Worm (Caenorhabditis elegans) whole organism, midembryonic: Measurements from ENCODE around the gene srlf-5.

Experiments used
- T22C8.4 ChIP-seq: fragments of 200-800 bp; sonication (Bioruptor generic); IDR thresholded peaks from 2 replicates; pipeline ENCODE4 v1.3.6; 2022; ENCODE audit warnings: missing genetic modification characterization, missing compliant biosample characterization
- cog-1 ChIP-seq: sonication (generic microtip); optimal IDR thresholded peaks from 2 replicates; lab custom pipeline; 2016; ENCODE audit warnings: missing genetic modification characterization, missing compliant biosample characterization
- flt-1 ChIP-seq: fragments of 200-800 bp; sonication (Bioruptor generic); IDR thresholded peaks from 2 replicates; pipeline ENCODE4 v1.3.6; 2022; ENCODE audit warnings: missing genetic modification characterization, missing compliant biosample characterization
- klf-2 ChIP-seq: fragments of 200-800 bp; sonication (Bioruptor generic); conservative IDR thresholded peaks from 2 replicates; pipeline ENCODE4 v1.3.6; 2022; ENCODE audit warnings: missing genetic modification reagents, missing genetic modification characterization, missing compliant biosample characterization
- med-1 ChIP-seq: sonication (generic microtip); optimal IDR thresholded peaks from 2 replicates; lab custom pipeline; 2017; ENCODE audit warnings: missing genetic modification characterization, mild to moderate bottlenecking, missing compliant biosample characterization, antibody characterized with exemption, missing genetic modification reagents; ENCODE audit not compliant: insufficient read depth
- ref-1 ChIP-seq: fragments of 200-800 bp; sonication (Bioruptor generic); conservative IDR thresholded peaks from 2 replicates; pipeline ENCODE4 v1.3.6; 2022; ENCODE audit warnings: missing genetic modification reagents, missing genetic modification characterization, missing compliant biosample characterization
- tab-1 ChIP-seq: fragments of 200-800 bp; sonication (Bioruptor generic); IDR thresholded peaks from 2 replicates; pipeline ENCODE4 v1.3.6; 2022; ENCODE audit warnings: missing genetic modification characterization, missing compliant biosample characterization
- ztf-23 ChIP-seq: fragments of 200-800 bp; sonication (Bioruptor generic); IDR thresholded peaks from 2 replicates; pipeline ENCODE4 v1.3.6; 2022; ENCODE audit warnings: missing genetic modification reagents, missing genetic modification characterization, missing compliant biosample characterization
- ztf-29 ChIP-seq: fragments of 200-800 bp; sonication (Bioruptor generic); IDR thresholded peaks from 2 replicates; pipeline ENCODE4 v1.3.6; 2022; ENCODE audit warnings: missing genetic modification reagents, missing genetic modification characterization, missing compliant biosample characterization

The srlf-5 gene

ce11 chrIV:12921027-12921426, 5.5 kb downstream of the srlf-5 start, which contains the start of gene C32H11.4:
Gene C32H11.4, plus strand, starts transcription at chrIV:12921264.
- TF ChIP-seq T22C8.4, result no peak
- no peak for TF ChIP-seq cog-1
- no peak for TF ChIP-seq tab-1 (GFP tag; lab: Robert Waterston, UW)
- TF ChIP-seq klf-2 (GFP tag; lab: Robert Waterston, UW), result no peak
- TF ChIP-seq flt-1 (GFP tag; lab: Robert Waterston, UW), result no peak
- no peak for TF ChIP-seq ztf-23 (GFP tag; lab: Robert Waterston, UW)
- no peak for TF ChIP-seq ref-1 (GFP tag; lab: Robert Waterston, UW)
- TF ChIP-seq med-1 (GFP tag; lab: Kevin White, UChicago), result no peak

ce11 chrIV:12920553-12920952, 6.0 kb downstream of the srlf-5 start:
- TF ChIP-seq tab-1 (GFP tag; lab: Robert Waterston, UW) (no peak), klf-2 (GFP tag; lab: Robert Waterston, UW) (no peak), ztf-29 (GFP tag; lab: Robert Waterston, UW) (no peak), ztf-23 (GFP tag; lab: Robert Waterston, UW) (no peak), cog-1 (no peak), ref-1 (GFP tag; lab: Robert Waterston, UW) (no peak), flt-1 (GFP tag; lab: Robert Waterston, UW) (no peak), med-1 (GFP tag; lab: Kevin White, UChicago) (no peak), T22C8.4 (no peak)

- no peak for TF ChIP-seq cog-1
- TF ChIP-seq ref-1 (GFP tag; lab: Robert Waterston, UW), result no peak
- no peak for TF ChIP-seq ztf-23 (GFP tag; lab: Robert Waterston, UW)
Observed at ce11 chrIV:12918256-12918655, 8.3 kb downstream of the srlf-5 start, which contains the start of gene C32H11.3. Gene C32H11.3, plus strand, starts transcription at chrIV:12918556.

ce11 chrIV:12915479-12915878, 11.1 kb downstream of the srlf-5 start, which contains the start of gene srz-15:
Gene srz-15, plus strand, starts transcription at chrIV:12915779.
- TF ChIP-seq med-1 (GFP tag; lab: Kevin White, UChicago) (no peak), T22C8.4 (no peak), ref-1 (GFP tag; lab: Robert Waterston, UW) (no peak), cog-1 (no peak), tab-1 (GFP tag; lab: Robert Waterston, UW) (no peak), ztf-23 (GFP tag; lab: Robert Waterston, UW) (no peak), ztf-29 (GFP tag; lab: Robert Waterston, UW) (no peak), flt-1 (GFP tag; lab: Robert Waterston, UW) (no peak), klf-2 (GFP tag; lab: Robert Waterston, UW) (no peak)

ce11 chrIV:12914532-12915019, 12.0 kb downstream of the srlf-5 start, which contains the start of gene irg-6:
Gene irg-6, minus strand, starts transcription at chrIV:12914969.
- TF ChIP-seq tab-1 (GFP tag; lab: Robert Waterston, UW) (no peak), med-1 (GFP tag; lab: Kevin White, UChicago) (no peak), flt-1 (GFP tag; lab: Robert Waterston, UW) (no peak), cog-1 (no peak), ref-1 (GFP tag; lab: Robert Waterston, UW) (no peak), T22C8.4 (no peak), klf-2 (GFP tag; lab: Robert Waterston, UW) (no peak), ztf-29 (GFP tag; lab: Robert Waterston, UW) (no peak), ztf-23 (GFP tag; lab: Robert Waterston, UW) (no peak)

ce11 chrIV:12911990-12912389, 14.5 kb downstream of the srlf-5 start, which contains the start of gene K08D8.5:
Gene K08D8.5, minus strand, starts transcription at chrIV:12912129.
- TF ChIP-seq klf-2 (GFP tag; lab: Robert Waterston, UW) (no peak), T22C8.4 (no peak), cog-1 (no peak), ztf-29 (GFP tag; lab: Robert Waterston, UW) (no peak), ref-1 (GFP tag; lab: Robert Waterston, UW) (no peak), tab-1 (GFP tag; lab: Robert Waterston, UW) (no peak), med-1 (GFP tag; lab: Kevin White, UChicago) (no peak), flt-1 (GFP tag; lab: Robert Waterston, UW) (no peak), ztf-23 (GFP tag; lab: Robert Waterston, UW) (no peak)

- no peak for TF ChIP-seq flt-1 (GFP tag; lab: Robert Waterston, UW)
- TF ChIP-seq klf-2 (GFP tag; lab: Robert Waterston, UW), result no peak
- no peak for TF ChIP-seq med-1 (GFP tag; lab: Kevin White, UChicago)
- TF ChIP-seq ref-1 (GFP tag; lab: Robert Waterston, UW), result no peak
Observed at ce11 chrIV:12909871-12910270, 16.7 kb downstream of the srlf-5 start, which contains the start of gene K08D8.4. Gene K08D8.4, minus strand, starts transcription at chrIV:12909998.

- TF ChIP-seq ref-1 (GFP tag; lab: Robert Waterston, UW) (no peak), klf-2 (GFP tag; lab: Robert Waterston, UW) (no peak), ztf-29 (GFP tag; lab: Robert Waterston, UW) (no peak), tab-1 (GFP tag; lab: Robert Waterston, UW) (no peak), T22C8.4 (no peak), flt-1 (GFP tag; lab: Robert Waterston, UW) (no peak), ztf-23 (GFP tag; lab: Robert Waterston, UW) (no peak), med-1 (GFP tag; lab: Kevin White, UChicago) (no peak), cog-1 (no peak)
Observed at ce11 chrIV:12906529-12906928, 20.0 kb downstream of the srlf-5 start, which contains the start of gene K08D8.3. Gene K08D8.3, minus strand, starts transcription at chrIV:12906659.

ce11 chrIV:12903687-12904086, 22.9 kb downstream of the srlf-5 start:
- no peak for TF ChIP-seq ztf-29 (GFP tag; lab: Robert Waterston, UW)
- no peak for TF ChIP-seq med-1 (GFP tag; lab: Kevin White, UChicago)
- no peak for TF ChIP-seq cog-1
- TF ChIP-seq flt-1 (GFP tag; lab: Robert Waterston, UW), result no peak
- no peak for TF ChIP-seq ref-1 (GFP tag; lab: Robert Waterston, UW)
- TF ChIP-seq tab-1 (GFP tag; lab: Robert Waterston, UW), result no peak
- no peak for TF ChIP-seq ztf-23 (GFP tag; lab: Robert Waterston, UW)
